Fruit fly (Drosophila melanogaster): ENCODE data around the gene Lam.

The Lam gene

DNA sequence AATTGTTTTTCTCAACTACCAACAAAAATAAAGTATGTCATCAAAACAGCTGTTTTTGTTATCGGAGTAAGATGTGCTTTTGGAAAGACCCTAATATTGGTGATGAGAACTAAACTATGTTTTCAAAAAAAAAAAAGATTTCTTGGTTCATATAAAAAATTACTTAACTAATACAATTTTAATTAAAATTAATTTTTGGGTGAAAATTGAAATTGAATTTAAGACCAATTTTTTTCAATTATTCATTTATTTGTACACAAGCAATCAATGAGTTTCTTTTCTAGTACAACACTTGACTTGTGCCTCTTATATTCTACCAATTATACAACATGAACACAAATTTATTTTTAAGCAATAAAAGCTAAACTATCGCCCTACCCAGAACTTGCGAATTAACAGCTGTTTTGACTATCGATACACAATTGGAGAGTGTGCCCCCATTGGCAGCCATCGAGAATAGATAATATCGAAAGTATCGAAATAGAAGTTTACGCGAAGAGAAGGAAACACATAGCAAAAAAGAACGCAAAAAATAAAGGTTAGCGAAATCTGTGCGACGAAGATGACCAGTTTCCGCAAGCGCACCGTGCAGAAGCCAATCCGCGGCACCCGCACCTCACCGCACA lies 18.3 kb upstream of the Lam start, which contains the start of the genes Vps52 and Elp4 (continued):
- TF ChIP-seq CG8924 (tag; optimal IDR thresholded peaks at IDR 0.05), result peak; percentile 78
- TF ChIP-seq Fer3 (tag; optimal IDR thresholded peaks at IDR 0.05), result peak; percentile 82
- no peak for TF ChIP-seq gce (GFP tag; IDR thresholded peaks at IDR 0.05)
- TF ChIP-seq amos (GFP tag; IDR thresholded peaks at IDR 0.05; ENCODE audit: partially characterized antibody), result peak; percentile 76
- peak; percentile 70 for TF ChIP-seq Chrac-16 (GFP tag; optimal IDR thresholded peaks at IDR 0.05)
- peak; percentile 89 for TF ChIP-seq nmo (GFP tag; optimal IDR thresholded peaks at IDR 0.05)
- no peak for TF ChIP-seq CG12769 (tag; optimal IDR thresholded peaks at IDR 0.05)
- no peak for TF ChIP-seq disco-r (GFP tag; optimal IDR thresholded peaks at IDR 0.05)
- no peak for TF ChIP-seq jumu (GFP tag; optimal IDR thresholded peaks at IDR 0.05)
- TF ChIP-seq CG14965 (GFP tag; optimal IDR thresholded peaks at IDR 0.05; ENCODE audit: borderline replicate concordance), result no peak
- TF ChIP-seq Nf-YA (GFP tag; IDR thresholded peaks at IDR 0.05), result no peak
- TF ChIP-seq prd (optimal IDR thresholded peaks at IDR 0.05), result no peak
- TF ChIP-seq prd (GFP tag; IDR thresholded peaks at IDR 0.05), result peak; percentile 75
- no peak for TF ChIP-seq Sox100B (GFP tag; optimal IDR thresholded peaks at IDR 0.05)
- peak; percentile 64 for TF ChIP-seq tna (GFP tag; IDR thresholded peaks at IDR 0.05; ENCODE audit: partially characterized antibody)
- peak; percentile 68 for TF ChIP-seq Bteb2 (GFP tag; optimal IDR thresholded peaks at IDR 0.05)
- no peak for TF ChIP-seq bowl (GFP tag; IDR thresholded peaks at IDR 0.05)
- no peak for TF ChIP-seq kni (GFP tag; optimal IDR thresholded peaks at IDR 0.05)
- TF ChIP-seq Hr3 (GFP tag; optimal IDR thresholded peaks at IDR 0.05), result peak; percentile 85
- peak; percentile 85 for TF ChIP-seq row (GFP tag; IDR thresholded peaks at IDR 0.05)
- TF ChIP-seq CG17361 (GFP tag; IDR thresholded peaks at IDR 0.05), result peak; percentile 93
- peak; percentile 90 for TF ChIP-seq CG12391 (tag; optimal IDR thresholded peaks at IDR 0.05)
- TF ChIP-seq inv (GFP tag; IDR thresholded peaks at IDR 0.05; ENCODE audit: partially characterized antibody), result peak; percentile 64
- TF ChIP-seq CG2875 (GFP tag; optimal IDR thresholded peaks at IDR 0.05), result peak; percentile 16
- TF ChIP-seq sd (tag; optimal IDR thresholded peaks at IDR 0.05), result no peak
- peak; percentile 73 for TF ChIP-seq fd96Cb (tag; optimal IDR thresholded peaks at IDR 0.05)
- no peak for TF ChIP-seq br (optimal IDR thresholded peaks at IDR 0.05)
- 0 out of 3 replicates have a peak, but pooled peaks have one; percentile 48 for TF ChIP-seq mld (GFP tag; IDR thresholded peaks at IDR 0.05; ENCODE audit: partially characterized antibody)
- TF ChIP-seq org-1 (GFP tag; optimal IDR thresholded peaks at IDR 0.05), result no peak
- TF ChIP-seq CG9609 (GFP tag; optimal IDR thresholded peaks at IDR 0.05), result peak; percentile 50
- no peak for TF ChIP-seq cg (GFP tag; optimal IDR thresholded peaks at IDR 0.05)
- TF ChIP-seq unc-4 (GFP tag; IDR thresholded peaks at IDR 0.05; ENCODE audit: partially characterized antibody), result peak; percentile 63
- no peak for TF ChIP-seq Neu2 (GFP tag; optimal IDR thresholded peaks at IDR 0.05; ENCODE audit: borderline replicate concordance)
- TF ChIP-seq MTF-1 (GFP tag; optimal IDR thresholded peaks at IDR 0.05; ENCODE audit: borderline replicate concordance), result no peak
- TF ChIP-seq fu2 (GFP tag; optimal IDR thresholded peaks at IDR 0.05), result peak; percentile 59
- TF ChIP-seq ATbp (GFP tag; optimal IDR thresholded peaks at IDR 0.05), result no peak
- no peak for TF ChIP-seq dmrt99B (tag; optimal IDR thresholded peaks at IDR 0.05)
- peak; percentile 58 for TF ChIP-seq CG17328 (GFP tag; IDR thresholded peaks at IDR 0.05)
- TF ChIP-seq CG31388 (GFP tag; optimal IDR thresholded peaks at IDR 0.05), result peak; percentile 37
- TF ChIP-seq CG31224 (GFP tag; IDR thresholded peaks at IDR 0.05), result peak; percentile 56; the same call in 1 of the 2 replicates
- TF ChIP-seq cato (GFP tag; optimal IDR thresholded peaks at IDR 0.05; ENCODE audit: borderline replicate concordance), result peak; percentile 51
- TF ChIP-seq CoRest (tag; optimal IDR thresholded peaks at IDR 0.05), result peak; percentile 92
- TF ChIP-seq CG12104 (GFP tag; optimal IDR thresholded peaks at IDR 0.05), result peak; percentile 89
- TF ChIP-seq CG15601 (tag; optimal IDR thresholded peaks at IDR 0.05), result peak; percentile 69
- TF ChIP-seq sqz (GFP tag; optimal IDR thresholded peaks at IDR 0.05), result no peak
- no peak for TF ChIP-seq en (GFP tag; optimal IDR thresholded peaks at IDR 0.05)
- peak; percentile 59; the same call in 1 of the 3 replicates for TF ChIP-seq H15 (GFP tag; IDR thresholded peaks at IDR 0.05)
- TF ChIP-seq tll (GFP tag; optimal IDR thresholded peaks at IDR 0.05), result no peak
- TF ChIP-seq trh (GFP tag; optimal IDR thresholded peaks at IDR 0.05), result peak; percentile 66

All from whole organism, embryonic.